Worm (Caenorhabditis elegans) whole organism, L4 larva: ENCODE data around the gene sri-39.

Source experiments
- ZK546.5 ChIP-seq, 2 experiments: sonication (generic microtip); optimal IDR thresholded peaks; 2 replicates each; lab custom pipeline; 2017; ENCODE audit warnings: missing biosample characterization in 2 of 2, missing genetic modification characterization in 2 of 2
- ceh-32 ChIP-seq: sonication (generic microtip); optimal IDR thresholded peaks from 2 replicates; lab custom pipeline; 2016; ENCODE audit warnings: mild to moderate bottlenecking, missing genetic modification characterization, missing compliant biosample characterization; ENCODE audit not compliant: poor library complexity
- ceh-44 ChIP-seq: fragments of 200-800 bp; sonication (Bioruptor generic); IDR thresholded peaks from 2 replicates; pipeline ENCODE4 v1.3.6; 2022; ENCODE audit warnings: missing genetic modification reagents, missing genetic modification characterization, missing compliant biosample characterization
- ceh-82 ChIP-seq: sonication (generic microtip); optimal IDR thresholded peaks from 2 replicates; lab custom pipeline; 2017; ENCODE audit warnings: missing biosample characterization, missing genetic modification characterization
- fkh-10 ChIP-seq: fragments of 150-350 bp; optimal IDR thresholded peaks from 2 replicates; lab custom pipeline; 2014; ENCODE audit warnings: missing biosample characterization, missing genetic modification reagents, missing genetic modification characterization
- fos-1 ChIP-seq: fragments of 150-350 bp; optimal IDR thresholded peaks from 2 replicates; lab custom pipeline; 2014; ENCODE audit warnings: missing biosample characterization, missing genetic modification characterization
- jun-1 ChIP-seq: fragments of 150-350 bp; optimal IDR thresholded peaks from 2 replicates; lab custom pipeline; 2014; ENCODE audit warnings: missing biosample characterization, missing genetic modification reagents, missing genetic modification characterization
- nhr-10 ChIP-seq: fragments of 150-350 bp; optimal IDR thresholded peaks from 2 replicates; lab custom pipeline; 2014; ENCODE audit warnings: missing biosample characterization, missing genetic modification characterization
- snpc-4 ChIP-seq: fragments of 150-350 bp; optimal IDR thresholded peaks from 2 replicates; lab custom pipeline; 2014; ENCODE audit warnings: missing biosample characterization, missing genetic modification characterization
- unc-130 ChIP-seq: sonication (generic microtip); optimal IDR thresholded peaks from 2 replicates; lab custom pipeline; 2016; ENCODE audit warnings: missing genetic modification reagents, missing genetic modification characterization, missing compliant biosample characterization
- unc-62 ChIP-seq, 3 experiments: fragments of 150-350 bp in 1 of 3; sonication (generic microtip); optimal IDR thresholded peaks in 2 of 3; peaks in 1 of 3; 1 replicate in 1 of 3; 2 replicates in 2 of 3; lab custom pipeline; 2014 to 2017; ENCODE audit warnings: missing biosample characterization in 3 of 3, missing genetic modification characterization in 3 of 3, missing genetic modification reagents in 3 of 3, missing genotype in 1 of 3
- zag-1 ChIP-seq: fragments of 150-350 bp; optimal IDR thresholded peaks from 2 replicates; lab custom pipeline; 2014; ENCODE audit warnings: missing biosample characterization, missing genetic modification characterization

DNA sequence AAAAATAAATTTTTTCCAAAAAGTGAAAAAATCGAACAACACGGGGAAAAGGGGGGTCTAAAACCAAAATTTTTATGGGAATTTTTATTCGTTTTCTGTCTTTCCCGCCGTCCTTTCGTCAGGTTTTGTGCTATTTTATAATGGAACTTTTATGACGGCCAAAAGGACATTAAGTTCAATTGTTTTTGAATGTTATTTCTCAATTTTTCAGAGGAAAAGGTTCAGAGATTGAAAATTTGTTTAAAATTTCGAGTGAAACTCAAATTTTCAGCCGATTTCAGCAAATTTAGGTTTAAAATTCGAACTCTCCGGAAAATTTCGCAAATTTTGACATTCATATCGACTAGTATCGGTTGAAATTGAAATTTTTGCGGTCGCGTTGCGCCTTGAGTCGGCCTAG lies 23.3 kb upstream of the sri-39 start, which contains the start of gene nep-18:
- TF ChIP-seq jun-1 (tag; lab: Kevin White, UChicago) (no peak), ceh-32 (tag; lab: Kevin White, UChicago) (no peak), ceh-82 (no peak), fos-1 (tag; lab: Kevin White, UChicago) (no peak), unc-62 (GFP tag; optimal IDR thresholded peaks at IDR 0.05 in 1 of 2; lab: Kevin White, UChicago) (no peak), unc-62 (tag; optimal IDR thresholded peaks at IDR 0.05; lab: Kevin White, UChicago) (no peak), fkh-10 (GFP tag; lab: Kevin White, UChicago) (no peak), ceh-44 (GFP tag; lab: Robert Waterston, UW) (no peak), zag-1 (no peak), snpc-4 (tag; lab: Kevin White, UChicago) (no peak), nhr-10 (tag; lab: Kevin White, UChicago) (no peak), ZK546.5 (tag; optimal IDR thresholded peaks at IDR 0.05; lab: Kevin White, UChicago) (no peak), unc-130 (GFP tag; lab: Kevin White, UChicago) (no peak)
